Worm (Caenorhabditis elegans) whole organism, L4 larva: ENCODE measurements around the gene sms-3.

Experiments used
- F10B5.3 ChIP-seq: sonication (generic microtip); optimal IDR thresholded peaks from 2 replicates; lab custom pipeline; 2016; ENCODE audit warnings: mild to moderate bottlenecking, missing genetic modification characterization, missing compliant biosample characterization
- fos-1 ChIP-seq: fragments of 150-350 bp; optimal IDR thresholded peaks from 2 replicates; lab custom pipeline; 2014; ENCODE audit warnings: missing biosample characterization, missing genetic modification characterization
- nhr-10 ChIP-seq: fragments of 150-350 bp; optimal IDR thresholded peaks from 2 replicates; lab custom pipeline; 2014; ENCODE audit warnings: missing biosample characterization, missing genetic modification characterization
- nhr-76 ChIP-seq: fragments of 150-350 bp; optimal IDR thresholded peaks from 2 replicates; lab custom pipeline; 2014; ENCODE audit warnings: missing biosample characterization, missing genetic modification characterization

ce11 chrIII:1621330-1621729, 20.4 kb upstream of the sms-3 start:
- TF ChIP-seq F10B5.3 (tag; lab: Kevin White, UChicago) (no peak), nhr-10 (tag; lab: Kevin White, UChicago) (no peak), fos-1 (tag; lab: Kevin White, UChicago) (no peak), nhr-76 (tag; lab: Kevin White, UChicago) (no peak)
